Fruit fly (Drosophila melanogaster) whole organism, wandering third instar larva: ENCODE data around the gene mu2.

Source experiments
- Abd-B ChIP-seq: fragments of >200 bp; optimal IDR thresholded peaks from 2 replicates; lab custom pipeline; 2017; ENCODE audit warnings: missing biosample characterization, missing genetic modification characterization
- CG9705 ChIP-seq: fragments of 200-800 bp; sonication (Bioruptor generic); optimal IDR thresholded peaks from 2 replicates; lab custom pipeline; 2018; ENCODE audit warnings: missing biosample characterization, mild to moderate bottlenecking, missing genetic modification characterization
- Dfd ChIP-seq: fragments of >200 bp; optimal IDR thresholded peaks from 2 replicates; lab custom pipeline; 2017; ENCODE audit warnings: missing biosample characterization, missing genetic modification characterization
- Dif ChIP-seq: fragments of 200-275, 200-300 bp; sonication (Bioruptor generic); optimal IDR thresholded peaks from 2 replicates; lab custom pipeline; 2018; ENCODE audit warnings: missing biosample characterization, missing genetic modification characterization; ENCODE audit not compliant: partially characterized antibody
- GATAd ChIP-seq: sonication (Bioruptor generic); optimal IDR thresholded peaks from 2 replicates; lab custom pipeline; 2016; ENCODE audit warnings: missing biosample characterization, missing genetic modification characterization
- Hnf4 ChIP-seq: fragments of 200-800 bp; sonication (Bioruptor generic); optimal IDR thresholded peaks from 2 replicates; lab custom pipeline; 2016; ENCODE audit warnings: missing biosample characterization, mild to moderate bottlenecking, missing genetic modification characterization
- Hr78 ChIP-seq: fragments of >200 bp; optimal IDR thresholded peaks from 2 replicates; lab custom pipeline; 2017; ENCODE audit warnings: missing biosample characterization, missing genetic modification characterization
- Hr83 ChIP-seq: fragments of 200-300 bp; sonication (Bioruptor generic); optimal IDR thresholded peaks from 2 replicates; lab custom pipeline; 2016; ENCODE audit warnings: missing biosample characterization, mild to moderate bottlenecking, missing genetic modification characterization, moderate library complexity; ENCODE audit not compliant: poor library complexity, severe bottlenecking
- Jra ChIP-seq: sonication (Bioruptor generic); optimal IDR thresholded peaks from 2 replicates; lab custom pipeline; 2016; ENCODE audit warnings: missing biosample characterization, missing genetic modification characterization
- Mio ChIP-seq: sonication (Bioruptor generic); optimal IDR thresholded peaks from 2 replicates; lab custom pipeline; 2016; ENCODE audit warnings: missing biosample characterization, missing genetic modification characterization
- Myc ChIP-seq: fragments of >200 bp; optimal IDR thresholded peaks from 2 replicates; lab custom pipeline; 2017
- OdsH ChIP-seq: fragments of 200-800 bp; sonication (Bioruptor generic); optimal IDR thresholded peaks from 2 replicates; lab custom pipeline; 2016; ENCODE audit warnings: missing biosample characterization, mild to moderate bottlenecking, missing genetic modification characterization
- Rel ChIP-seq, 2 experiments: fragments of 200-800 bp; sonication (Bioruptor generic) in 1 of 2; optimal IDR thresholded peaks; 2 replicates in 1 of 2; 3 replicates in 1 of 2; lab custom pipeline; 2016 to 2019; ENCODE audit warnings: mild to moderate bottlenecking in 2 of 2, missing biosample characterization in 2 of 2, missing genetic modification characterization in 2 of 2, moderate library complexity in 1 of 2
- Vsx2 ChIP-seq: fragments of 200-300, 225-300 bp; sonication (Bioruptor generic); optimal IDR thresholded peaks from 2 replicates; lab custom pipeline; 2018; ENCODE audit warnings: missing biosample characterization, missing genetic modification characterization; ENCODE audit not compliant: partially characterized antibody
- brk ChIP-seq: fragments of 200-800 bp; sonication (Bioruptor generic); optimal IDR thresholded peaks from 2 replicates; lab custom pipeline; 2016; ENCODE audit warnings: missing biosample characterization, mild to moderate bottlenecking, missing genetic modification characterization
- dmrt93B ChIP-seq: fragments of 200-800 bp; sonication (Bioruptor generic); optimal IDR thresholded peaks from 2 replicates; lab custom pipeline; 2018; ENCODE audit warnings: missing biosample characterization, mild to moderate bottlenecking, missing genetic modification characterization
- dsf ChIP-seq: sonication (Bioruptor generic); optimal IDR thresholded peaks from 2 replicates; lab custom pipeline; 2016; ENCODE audit warnings: missing biosample characterization, missing genetic modification characterization, borderline replicate concordance
- ey ChIP-seq: fragments of 200-800 bp; sonication (Bioruptor generic); optimal IDR thresholded peaks from 2 replicates; lab custom pipeline; 2016; ENCODE audit warnings: missing biosample characterization, missing genetic modification characterization
- foxo ChIP-seq, 2 experiments: fragments of 200-800 bp; sonication (Bioruptor generic); optimal IDR thresholded peaks; 2 replicates in 1 of 2; 3 replicates in 1 of 2; lab custom pipeline; 2016 to 2017; ENCODE audit warnings: missing biosample characterization in 2 of 2, missing genetic modification characterization in 2 of 2
- fru ChIP-seq: fragments of 200-800 bp; sonication (Bioruptor generic); optimal IDR thresholded peaks from 3 replicates; lab custom pipeline; 2016; ENCODE audit warnings: missing biosample characterization, mild to moderate bottlenecking, missing genetic modification characterization
- h ChIP-seq: fragments of 200-800 bp; sonication (Bioruptor generic); optimal IDR thresholded peaks from 3 replicates; lab custom pipeline; 2016; ENCODE audit warnings: missing biosample characterization, mild to moderate bottlenecking, missing genetic modification characterization
- lola ChIP-seq: fragments of >200 bp; optimal IDR thresholded peaks from 2 replicates; lab custom pipeline; 2017; ENCODE audit warnings: missing biosample characterization, missing genetic modification characterization
- pan ChIP-seq: fragments of >200 bp; optimal IDR thresholded peaks from 2 replicates; lab custom pipeline; 2017
- psq ChIP-seq: fragments of 200-800 bp; sonication (Bioruptor generic); optimal IDR thresholded peaks from 3 replicates; lab custom pipeline; 2017; ENCODE audit warnings: missing biosample characterization, mild to moderate bottlenecking, missing genetic modification characterization, moderate library complexity
- rgr ChIP-seq: fragments of 200-800 bp; sonication (Bioruptor generic); optimal IDR thresholded peaks from 3 replicates; lab custom pipeline; 2016; ENCODE audit warnings: missing biosample characterization, mild to moderate bottlenecking, missing genetic modification characterization
- sv ChIP-seq: fragments of 200-800 bp; sonication (Bioruptor generic); optimal IDR thresholded peaks from 3 replicates; lab custom pipeline; 2016; ENCODE audit warnings: missing biosample characterization, missing genetic modification characterization
- tai ChIP-seq: sonication (Bioruptor generic); optimal IDR thresholded peaks from 2 replicates; lab custom pipeline; 2016; ENCODE audit warnings: missing biosample characterization, missing genetic modification characterization
- usp ChIP-seq: fragments of >200 bp; optimal IDR thresholded peaks from 2 replicates; lab custom pipeline; 2017; ENCODE audit warnings: missing biosample characterization, missing genetic modification characterization
- woc ChIP-seq: sonication (Bioruptor generic); optimal IDR thresholded peaks from 2 replicates; lab custom pipeline; 2016; ENCODE audit warnings: missing biosample characterization, mild to moderate bottlenecking, missing genetic modification characterization

Gene mu2

dm6 chr3L:1947463-1948126 is at the start of gene mu2, which contains the start of gene Cnb:
TSS of gene mu2 (minus strand) at chr3L:1947475.
TSS of gene Cnb (plus strand) at chr3L:1947565.
- TF ChIP-seq brk (GFP tag; lab: Kevin White, UChicago): no peak
- no peak for TF ChIP-seq Hr83 (GFP tag; lab: Kevin White, UChicago)
- TF ChIP-seq usp (GFP tag; lab: Kevin White, UChicago): no peak
- TF ChIP-seq dmrt93B: no peak
- TF ChIP-seq Mio (GFP tag; lab: Kevin White, UChicago): no peak
- TF ChIP-seq Vsx2 (GFP tag; lab: Kevin White, UChicago): no peak
- TF ChIP-seq psq (GFP tag; lab: Kevin White, UChicago): peak; percentile 23
- TF ChIP-seq Myc: no peak

- TF ChIP-seq fru (GFP tag; lab: Kevin White, UChicago) (no peak), Dfd (GFP tag; lab: Kevin White, UChicago) (no peak), Rel (GFP tag; optimal IDR thresholded peaks at IDR 0.05; lab: Kevin White, UChicago) (no peak), Rel (tag; optimal IDR thresholded peaks at IDR 0.05; lab: Kevin White, UChicago) (no peak), sv (GFP tag; lab: Kevin White, UChicago) (no peak), OdsH (no peak), brk (GFP tag; lab: Kevin White, UChicago) (no peak), h (GFP tag; lab: Kevin White, UChicago) (no peak), ey (GFP tag; lab: Kevin White, UChicago) (no peak), woc (GFP tag; lab: Kevin White, UChicago) (no peak), Jra (GFP tag; lab: Kevin White, UChicago) (no peak)
Measured at dm6 chr3L:1985406-1985805, 38.1 kb upstream of the mu2 start.

DNA sequence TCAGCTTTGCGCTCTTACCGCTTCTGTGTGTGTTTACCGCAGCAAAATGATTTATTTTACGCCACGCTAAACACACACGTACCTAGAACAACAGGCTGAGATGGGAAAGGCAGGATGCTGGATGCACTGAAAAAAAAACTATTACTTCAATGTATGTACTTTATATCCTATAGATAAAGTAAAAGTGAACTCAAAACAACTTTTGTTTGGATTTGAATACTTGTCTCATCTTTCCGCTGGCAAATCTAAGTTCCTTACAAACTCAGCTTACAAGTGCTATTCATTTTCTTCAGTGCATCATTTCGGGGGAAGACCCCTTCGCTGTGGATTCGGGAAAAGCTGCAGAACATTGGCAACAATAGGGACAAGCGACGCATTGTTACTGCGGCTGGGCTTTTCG is 29.5 kb upstream of the mu2 start:
- TF ChIP-seq brk (GFP tag; lab: Kevin White, UChicago) (no peak), dsf (GFP tag; lab: Kevin White, UChicago) (no peak), lola (GFP tag; lab: Kevin White, UChicago) (no peak), Hnf4 (no peak), Hr78 (GFP tag; lab: Kevin White, UChicago) (no peak), CG9705 (GFP tag; lab: Kevin White, UChicago) (no peak), dmrt93B (no peak), usp (GFP tag; lab: Kevin White, UChicago) (no peak), Dfd (GFP tag; lab: Kevin White, UChicago) (no peak), sv (GFP tag; lab: Kevin White, UChicago) (no peak), foxo (GFP tag; optimal IDR thresholded peaks at IDR 0.05; lab: Kevin White, UChicago) (no peak), pan (lab: Kevin White, UChicago) (no peak), Abd-B (no peak), fru (GFP tag; lab: Kevin White, UChicago) (no peak), psq (GFP tag; lab: Kevin White, UChicago) (no peak), Dif (no peak), rgr (GFP tag; lab: Kevin White, UChicago) (no peak), OdsH (no peak), GATAd (no peak), tai (GFP tag; lab: Kevin White, UChicago) (no peak)
- TF ChIP-seq, all 38 proteins: peak for 0

dm6 chr3L:1971103-1971742 is 23.9 kb upstream of the mu2 start, which contains the start of the genes CG11815 and acs:
TSS of gene CG11815 (minus strand) at chr3L:1971200.
TSS of gene acs (plus strand) at chr3L:1971638.
- TF ChIP-seq Myc (peak; percentile 42), Abd-B (no peak), h (GFP tag; lab: Kevin White, UChicago) (peak; percentile 6), brk (GFP tag; lab: Kevin White, UChicago) (peak; percentile 60)
